Fruit fly (Drosophila melanogaster) whole organism, pupa: ENCODE measurements around the gene Nle.

Source experiments
- CG10348 ChIP-seq: fragments of 200-800 bp; sonication (Bioruptor generic); IDR thresholded peaks from 2 replicates; pipeline ENCODE4 v1.3.6; 2022; ENCODE audit warnings: missing biosample characterization, missing genetic modification characterization
- CG12605 ChIP-seq: fragments of 200-800 bp; sonication (Bioruptor generic); IDR thresholded peaks from 2 replicates; pipeline ENCODE4 v1.3.6; 2022; ENCODE audit warnings: missing biosample characterization, missing genetic modification characterization
- CG13204 ChIP-seq: fragments of 200-800 bp; sonication (Bioruptor generic); optimal IDR thresholded peaks from 2 replicates; lab custom pipeline; 2018; ENCODE audit warnings: missing biosample characterization, mild to moderate bottlenecking, missing genetic modification characterization, moderate library complexity
- CG14655 ChIP-seq: fragments of 200-800 bp; sonication (Bioruptor generic); optimal IDR thresholded peaks from 3 replicates; lab custom pipeline; 2017; ENCODE audit warnings: mild to moderate bottlenecking, missing biosample characterization, missing genetic modification reagents, missing genetic modification characterization
- CG15710 ChIP-seq: fragments of 200-800 bp; sonication (Bioruptor generic); optimal IDR thresholded peaks from 2 replicates; lab custom pipeline; 2018; ENCODE audit warnings: missing biosample characterization, mild to moderate bottlenecking, missing genetic modification characterization, moderate library complexity
- CG17806 ChIP-seq: fragments of 200-800 bp; sonication (Bioruptor generic); optimal IDR thresholded peaks from 2 replicates; lab custom pipeline; 2018; ENCODE audit warnings: missing biosample characterization, mild to moderate bottlenecking, missing genetic modification characterization, moderate library complexity
- CG32121 ChIP-seq: fragments of 200-800 bp; sonication (Bioruptor generic); IDR thresholded peaks from 2 replicates; pipeline ENCODE4 v1.3.6; 2022; ENCODE audit warnings: missing biosample characterization, missing genetic modification characterization
- CG34367 ChIP-seq: fragments of 200-800 bp; sonication (Bioruptor generic); optimal IDR thresholded peaks from 2 replicates; lab custom pipeline; 2018; ENCODE audit warnings: missing biosample characterization, mild to moderate bottlenecking, missing genetic modification characterization
- CG4496 ChIP-seq: fragments of 200-800 bp; sonication (Bioruptor generic); IDR thresholded peaks from 3 replicates; pipeline ENCODE4 v1.3.6; 2022; ENCODE audit warnings: missing biosample characterization, missing genetic modification characterization
- CG8159 ChIP-seq: fragments of 200-800 bp; sonication (Bioruptor generic); optimal IDR thresholded peaks from 3 replicates; lab custom pipeline; 2018; ENCODE audit warnings: missing biosample characterization, mild to moderate bottlenecking, missing genetic modification characterization, moderate library complexity
- CG8301 ChIP-seq: fragments of 200-800 bp; sonication (Bioruptor generic); optimal IDR thresholded peaks from 2 replicates; lab custom pipeline; 2018; ENCODE audit warnings: missing biosample characterization, mild to moderate bottlenecking, missing genetic modification characterization
- CG9948 ChIP-seq: fragments of 200-800 bp; sonication (Bioruptor generic); optimal IDR thresholded peaks from 2 replicates; lab custom pipeline; 2018; ENCODE audit warnings: missing biosample characterization, mild to moderate bottlenecking, missing genetic modification characterization, moderate library complexity
- D1 ChIP-seq: fragments of 200-800 bp; sonication (Bioruptor generic); optimal IDR thresholded peaks from 2 replicates; lab custom pipeline; 2018; ENCODE audit warnings: missing biosample characterization, mild to moderate bottlenecking, missing genetic modification characterization, moderate library complexity
- EcR ChIP-seq: fragments of 200-800 bp; sonication (Bioruptor generic); optimal IDR thresholded peaks from 3 replicates; lab custom pipeline; 2019; ENCODE audit warnings: missing biosample characterization, missing genetic modification characterization, mild to moderate bottlenecking, moderate library complexity, missing genetic modification reagents
- Ets98B ChIP-seq: fragments of 200-800 bp; sonication (Bioruptor generic); IDR thresholded peaks from 2 replicates; pipeline ENCODE4 v1.3.6; 2022; ENCODE audit warnings: missing biosample characterization, missing genetic modification characterization
- Pif1A ChIP-seq: fragments of 200-800 bp; sonication (Bioruptor generic); optimal IDR thresholded peaks from 3 replicates; lab custom pipeline; 2016; ENCODE audit warnings: missing biosample characterization, missing genetic modification characterization
- Pif1B ChIP-seq: fragments of 200-800 bp; sonication (Bioruptor generic); optimal IDR thresholded peaks from 3 replicates; lab custom pipeline; 2016; ENCODE audit warnings: missing biosample characterization, missing genetic modification characterization
- Snoo ChIP-seq: fragments of 200-800 bp; sonication (Bioruptor generic); optimal IDR thresholded peaks from 3 replicates; lab custom pipeline; 2017; ENCODE audit warnings: missing biosample characterization, mild to moderate bottlenecking, missing genetic modification characterization, inconsistent platforms
- fd96Ca ChIP-seq: fragments of 200-800 bp; sonication (Bioruptor generic); IDR thresholded peaks from 3 replicates; pipeline ENCODE4 v1.3.6; 2022; ENCODE audit warnings: missing biosample characterization, missing genetic modification characterization
- gl ChIP-seq: fragments of 200-800 bp; sonication (Bioruptor generic); optimal IDR thresholded peaks from 2 replicates; lab custom pipeline; 2018; ENCODE audit warnings: missing biosample characterization, mild to moderate bottlenecking, missing genetic modification characterization
- rn ChIP-seq: fragments of 200-800 bp; sonication (Bioruptor generic); IDR thresholded peaks from 2 replicates; pipeline ENCODE4 v1.3.6; 2022; ENCODE audit warnings: missing biosample characterization, missing genetic modification characterization

Gene Nle

dm6 chr2L:521001-521827 lies 46.7 kb downstream of the Nle start:
- TF ChIP-seq CG15710 (tag; lab: Kevin White, UChicago), result no peak
- TF ChIP-seq fd96Ca (GFP tag; lab: Robert Waterston, UW), result no peak
- no peak for TF ChIP-seq CG14655 (GFP tag; lab: Kevin White, UChicago)
- no peak for TF ChIP-seq CG8301 (tag; lab: Kevin White, UChicago)
- TF ChIP-seq gl (tag; lab: Kevin White, UChicago), result no peak
- TF ChIP-seq CG10348, result no peak
- no peak for TF ChIP-seq Ets98B (GFP tag; lab: Robert Waterston, UW)
- no peak for TF ChIP-seq CG8159 (tag; lab: Kevin White, UChicago)
- no peak for TF ChIP-seq Pif1A
- TF ChIP-seq Pif1B (GFP tag; lab: Kevin White, UChicago), result no peak
- TF ChIP-seq CG12605 (GFP tag; lab: Robert Waterston, UW), result no peak
- TF ChIP-seq D1, result no peak
- no peak for TF ChIP-seq CG9948 (tag; lab: Kevin White, UChicago)
- TF ChIP-seq EcR (GFP tag; lab: Kevin White, UChicago), result no peak
- no peak for TF ChIP-seq CG32121 (GFP tag; lab: Robert Waterston, UW)

DNA sequence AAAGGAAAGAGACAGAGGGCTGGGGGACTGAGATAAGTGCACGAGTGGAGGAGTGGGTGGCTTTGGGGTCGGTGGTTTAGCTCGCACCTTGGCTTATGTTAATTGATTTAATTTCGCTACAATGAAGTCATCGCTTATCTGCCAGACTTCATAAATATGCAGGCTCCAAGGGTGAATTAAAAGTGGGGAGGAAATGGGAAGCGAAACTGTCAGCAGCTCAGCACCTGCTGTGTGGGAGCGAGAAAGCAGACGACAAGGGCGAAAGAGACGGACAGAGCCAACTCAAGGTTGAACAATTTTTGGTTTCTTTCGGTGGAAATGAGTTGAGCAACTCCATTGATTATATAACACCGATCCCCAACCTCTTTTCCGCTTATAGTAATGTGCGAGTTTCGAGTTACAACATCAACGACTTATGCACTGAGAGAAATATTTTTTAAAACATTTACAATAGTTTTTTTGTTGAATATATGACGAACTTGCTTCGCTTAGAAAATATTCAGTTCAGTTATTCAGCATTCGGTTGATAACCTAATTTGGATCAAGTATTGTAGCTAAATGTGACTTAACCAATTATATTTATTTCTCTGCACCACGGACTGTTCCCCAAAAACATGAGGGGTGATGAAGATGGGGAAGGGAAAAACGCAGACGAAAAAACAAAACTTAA lies 47.5 kb downstream of the Nle start:
- TF ChIP-seq gl (tag; lab: Kevin White, UChicago) (no peak), Pif1B (GFP tag; lab: Kevin White, UChicago) (peak; percentile 64), CG15710 (tag; lab: Kevin White, UChicago) (peak; percentile 49), fd96Ca (GFP tag; lab: Robert Waterston, UW) (no peak), Snoo (tag; lab: Kevin White, UChicago) (peak; percentile 65), CG34367 (tag; lab: Kevin White, UChicago) (peak; percentile 31), EcR (GFP tag; lab: Kevin White, UChicago) (no peak), CG14655 (GFP tag; lab: Kevin White, UChicago) (no peak), CG13204 (GFP tag; lab: Kevin White, UChicago) (no peak), CG8301 (tag; lab: Kevin White, UChicago) (no peak), CG4496 (GFP tag; lab: Robert Waterston, UW) (no peak), CG9948 (tag; lab: Kevin White, UChicago) (peak; percentile 33), CG8159 (tag; lab: Kevin White, UChicago) (peak; percentile 40), Ets98B (GFP tag; lab: Robert Waterston, UW) (no peak), Pif1A (peak; percentile 68), CG17806 (tag; lab: Kevin White, UChicago) (peak; percentile 25), CG12605 (GFP tag; lab: Robert Waterston, UW) (no peak), D1 (no peak), CG32121 (GFP tag; lab: Robert Waterston, UW) (no peak; the same call in 1 of the 2 replicates), CG10348 (no peak), rn (GFP tag; lab: Robert Waterston, UW) (no peak)
- TF ChIP-seq, all 21 proteins: peak for 8

DNA sequence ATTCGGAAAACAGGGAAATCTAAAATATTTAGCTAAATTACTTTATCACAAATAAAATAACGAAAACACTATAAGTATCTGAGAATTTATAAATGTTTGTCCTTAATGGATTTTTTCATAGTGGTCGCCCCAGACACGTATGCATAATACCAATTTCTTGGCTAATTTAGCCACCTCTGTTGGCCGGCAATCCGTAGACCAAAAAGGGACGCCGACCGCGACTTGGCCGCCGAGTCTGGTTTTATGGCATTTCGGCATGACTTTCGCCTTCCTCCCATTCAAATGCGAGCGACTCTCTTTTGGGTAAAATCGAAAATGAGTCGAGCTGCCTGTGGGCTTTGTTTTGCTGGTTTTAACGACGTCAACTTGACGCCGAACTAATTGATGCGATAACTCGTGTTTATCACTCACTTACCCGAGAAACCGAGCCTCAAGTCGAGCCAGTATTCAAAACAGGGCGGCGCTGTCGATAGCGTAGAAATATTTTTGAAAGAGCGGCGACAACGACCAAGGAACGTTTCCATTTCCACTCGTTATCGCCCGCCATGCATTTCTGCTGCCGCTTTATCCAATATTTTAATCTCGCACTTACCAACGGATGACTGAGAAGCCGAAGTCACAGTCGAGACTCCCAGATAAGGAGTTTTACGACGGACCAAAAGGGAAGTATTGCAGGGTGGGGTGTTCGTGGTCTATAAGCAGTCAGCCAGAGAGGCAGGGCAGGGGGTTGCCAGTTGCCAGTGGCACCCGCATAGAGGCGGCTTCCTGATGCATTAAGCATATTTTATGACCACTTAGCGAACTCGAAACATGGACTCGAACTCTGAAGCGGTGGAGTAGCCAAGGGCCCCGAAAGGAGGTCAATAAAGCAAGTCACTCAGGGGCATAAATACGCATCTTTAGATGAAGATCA lies 48.7 kb downstream of the Nle start:
- TF ChIP-seq EcR (GFP tag; lab: Kevin White, UChicago) (peak; percentile 24), CG32121 (GFP tag; lab: Robert Waterston, UW) (no peak), CG4496 (GFP tag; lab: Robert Waterston, UW) (no peak), CG15710 (tag; lab: Kevin White, UChicago) (no peak), Pif1B (GFP tag; lab: Kevin White, UChicago) (no peak), CG12605 (GFP tag; lab: Robert Waterston, UW) (no peak), CG17806 (tag; lab: Kevin White, UChicago) (no peak), Pif1A (no peak), D1 (no peak), fd96Ca (GFP tag; lab: Robert Waterston, UW) (no peak), CG8159 (tag; lab: Kevin White, UChicago) (peak; percentile 15), CG13204 (GFP tag; lab: Kevin White, UChicago) (peak; percentile 34)

- no peak for TF ChIP-seq CG17806 (tag; lab: Kevin White, UChicago)
- TF ChIP-seq CG12605 (GFP tag; lab: Robert Waterston, UW), result no peak
- no peak for TF ChIP-seq EcR (GFP tag; lab: Kevin White, UChicago)
- no peak for TF ChIP-seq CG8159 (tag; lab: Kevin White, UChicago)
Observed at dm6 chr2L:518620-518913, 49.4 kb downstream of the Nle start.
